Fruit fly (Drosophila melanogaster) whole organism, pupa: ENCODE data around the gene CG31220.

ENCODE experiments used
- CG10348 ChIP-seq: fragments of 200-800 bp; sonication (Bioruptor generic); IDR thresholded peaks from 2 replicates; pipeline ENCODE4 v1.3.6; 2022; ENCODE audit warnings: missing biosample characterization, missing genetic modification characterization
- CG12605 ChIP-seq: fragments of 200-800 bp; sonication (Bioruptor generic); IDR thresholded peaks from 2 replicates; pipeline ENCODE4 v1.3.6; 2022; ENCODE audit warnings: missing biosample characterization, missing genetic modification characterization
- CG13204 ChIP-seq: fragments of 200-800 bp; sonication (Bioruptor generic); optimal IDR thresholded peaks from 2 replicates; lab custom pipeline; 2018; ENCODE audit warnings: missing biosample characterization, mild to moderate bottlenecking, missing genetic modification characterization, moderate library complexity
- CG14655 ChIP-seq: fragments of 200-800 bp; sonication (Bioruptor generic); optimal IDR thresholded peaks from 3 replicates; lab custom pipeline; 2017; ENCODE audit warnings: mild to moderate bottlenecking, missing biosample characterization, missing genetic modification reagents, missing genetic modification characterization
- CG15710 ChIP-seq: fragments of 200-800 bp; sonication (Bioruptor generic); optimal IDR thresholded peaks from 2 replicates; lab custom pipeline; 2018; ENCODE audit warnings: missing biosample characterization, mild to moderate bottlenecking, missing genetic modification characterization, moderate library complexity
- CG17806 ChIP-seq: fragments of 200-800 bp; sonication (Bioruptor generic); optimal IDR thresholded peaks from 2 replicates; lab custom pipeline; 2018; ENCODE audit warnings: missing biosample characterization, mild to moderate bottlenecking, missing genetic modification characterization, moderate library complexity
- CG32121 ChIP-seq: fragments of 200-800 bp; sonication (Bioruptor generic); IDR thresholded peaks from 2 replicates; pipeline ENCODE4 v1.3.6; 2022; ENCODE audit warnings: missing biosample characterization, missing genetic modification characterization
- CG34367 ChIP-seq: fragments of 200-800 bp; sonication (Bioruptor generic); optimal IDR thresholded peaks from 2 replicates; lab custom pipeline; 2018; ENCODE audit warnings: missing biosample characterization, mild to moderate bottlenecking, missing genetic modification characterization
- CG4496 ChIP-seq: fragments of 200-800 bp; sonication (Bioruptor generic); IDR thresholded peaks from 3 replicates; pipeline ENCODE4 v1.3.6; 2022; ENCODE audit warnings: missing biosample characterization, missing genetic modification characterization
- CG8159 ChIP-seq: fragments of 200-800 bp; sonication (Bioruptor generic); optimal IDR thresholded peaks from 3 replicates; lab custom pipeline; 2018; ENCODE audit warnings: missing biosample characterization, mild to moderate bottlenecking, missing genetic modification characterization, moderate library complexity
- CG8301 ChIP-seq: fragments of 200-800 bp; sonication (Bioruptor generic); optimal IDR thresholded peaks from 2 replicates; lab custom pipeline; 2018; ENCODE audit warnings: missing biosample characterization, mild to moderate bottlenecking, missing genetic modification characterization
- CG9948 ChIP-seq: fragments of 200-800 bp; sonication (Bioruptor generic); optimal IDR thresholded peaks from 2 replicates; lab custom pipeline; 2018; ENCODE audit warnings: missing biosample characterization, mild to moderate bottlenecking, missing genetic modification characterization, moderate library complexity
- D1 ChIP-seq: fragments of 200-800 bp; sonication (Bioruptor generic); optimal IDR thresholded peaks from 2 replicates; lab custom pipeline; 2018; ENCODE audit warnings: missing biosample characterization, mild to moderate bottlenecking, missing genetic modification characterization, moderate library complexity
- EcR ChIP-seq: fragments of 200-800 bp; sonication (Bioruptor generic); optimal IDR thresholded peaks from 3 replicates; lab custom pipeline; 2019; ENCODE audit warnings: missing biosample characterization, missing genetic modification characterization, mild to moderate bottlenecking, moderate library complexity, missing genetic modification reagents
- Ets98B ChIP-seq: fragments of 200-800 bp; sonication (Bioruptor generic); IDR thresholded peaks from 2 replicates; pipeline ENCODE4 v1.3.6; 2022; ENCODE audit warnings: missing biosample characterization, missing genetic modification characterization
- Pif1A ChIP-seq: fragments of 200-800 bp; sonication (Bioruptor generic); optimal IDR thresholded peaks from 3 replicates; lab custom pipeline; 2016; ENCODE audit warnings: missing biosample characterization, missing genetic modification characterization
- Pif1B ChIP-seq: fragments of 200-800 bp; sonication (Bioruptor generic); optimal IDR thresholded peaks from 3 replicates; lab custom pipeline; 2016; ENCODE audit warnings: missing biosample characterization, missing genetic modification characterization
- Snoo ChIP-seq: fragments of 200-800 bp; sonication (Bioruptor generic); optimal IDR thresholded peaks from 3 replicates; lab custom pipeline; 2017; ENCODE audit warnings: missing biosample characterization, mild to moderate bottlenecking, missing genetic modification characterization, inconsistent platforms
- fd96Ca ChIP-seq: fragments of 200-800 bp; sonication (Bioruptor generic); IDR thresholded peaks from 3 replicates; pipeline ENCODE4 v1.3.6; 2022; ENCODE audit warnings: missing biosample characterization, missing genetic modification characterization
- gl ChIP-seq: fragments of 200-800 bp; sonication (Bioruptor generic); optimal IDR thresholded peaks from 2 replicates; lab custom pipeline; 2018; ENCODE audit warnings: missing biosample characterization, mild to moderate bottlenecking, missing genetic modification characterization
- rn ChIP-seq: fragments of 200-800 bp; sonication (Bioruptor generic); IDR thresholded peaks from 2 replicates; pipeline ENCODE4 v1.3.6; 2022; ENCODE audit warnings: missing biosample characterization, missing genetic modification characterization

The CG31220 gene

dm6 chr3R:19622005-19622404 is 26.3 kb upstream of the CG31220 start:
- TF ChIP-seq rn (GFP tag; lab: Robert Waterston, UW) (no peak), CG10348 (GFP tag; lab: Robert Waterston, UW) (no peak), Snoo (no peak), gl (tag; lab: Kevin White, UChicago) (no peak), CG12605 (no peak), D1 (tag; lab: Kevin White, UChicago) (no peak), CG15710 (tag; lab: Kevin White, UChicago) (no peak), Pif1A (GFP tag; lab: Kevin White, UChicago) (no peak), CG14655 (GFP tag; lab: Kevin White, UChicago) (no peak), CG17806 (tag; lab: Kevin White, UChicago) (no peak), CG4496 (no peak), CG34367 (tag; lab: Kevin White, UChicago) (no peak), CG8301 (no peak), CG8159 (no peak), Pif1B (no peak), CG32121 (GFP tag; lab: Robert Waterston, UW) (no peak), CG13204 (GFP tag; lab: Kevin White, UChicago) (no peak), fd96Ca (GFP tag; lab: Robert Waterston, UW) (no peak), Ets98B (GFP tag; lab: Robert Waterston, UW) (no peak)
- TF ChIP-seq, all 21 proteins: peak for 0

DNA sequence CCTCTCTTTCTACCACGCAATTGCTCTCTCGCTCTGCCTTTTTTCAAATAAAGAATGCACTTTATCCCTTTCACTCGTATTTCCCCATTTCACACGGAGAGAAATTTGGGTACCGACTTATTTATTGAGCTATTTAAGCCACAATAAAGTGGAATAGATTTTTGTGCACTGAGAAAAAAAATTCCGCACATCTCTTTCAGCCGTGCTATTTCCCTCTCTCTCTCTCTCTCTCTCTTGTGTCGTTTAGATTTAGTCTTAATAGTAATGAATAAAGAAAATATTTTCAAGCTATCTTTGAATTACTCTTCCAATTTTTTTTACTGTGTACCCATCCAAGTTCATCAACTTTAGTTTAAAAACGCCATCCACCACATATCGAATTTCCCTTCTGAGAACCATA is 24.7 kb upstream of the CG31220 start:
- TF ChIP-seq CG17806 (tag; lab: Kevin White, UChicago) (peak; percentile 57), Pif1A (GFP tag; lab: Kevin White, UChicago) (peak; percentile 80), fd96Ca (GFP tag; lab: Robert Waterston, UW) (peak; percentile 76), CG13204 (GFP tag; lab: Kevin White, UChicago) (peak; percentile 6), CG4496 (peak; percentile 76), CG10348 (GFP tag; lab: Robert Waterston, UW) (no peak), CG14655 (GFP tag; lab: Kevin White, UChicago) (peak; percentile 76), CG8159 (peak; percentile 67), CG15710 (tag; lab: Kevin White, UChicago) (peak; percentile 65), EcR (GFP tag; lab: Kevin White, UChicago) (peak; percentile 61), CG9948 (peak; percentile 62), D1 (tag; lab: Kevin White, UChicago) (no peak), Pif1B (peak; percentile 57), Snoo (peak; percentile 62), CG34367 (tag; lab: Kevin White, UChicago) (peak; percentile 57), gl (tag; lab: Kevin White, UChicago) (no peak), CG8301 (peak; percentile 68), Ets98B (GFP tag; lab: Robert Waterston, UW) (peak; percentile 65), rn (GFP tag; lab: Robert Waterston, UW) (peak; percentile 44; the same call in 1 of the 2 replicates), CG32121 (GFP tag; lab: Robert Waterston, UW) (peak; percentile 55), CG12605 (peak; percentile 51; the same call in 1 of the 2 replicates)

DNA sequence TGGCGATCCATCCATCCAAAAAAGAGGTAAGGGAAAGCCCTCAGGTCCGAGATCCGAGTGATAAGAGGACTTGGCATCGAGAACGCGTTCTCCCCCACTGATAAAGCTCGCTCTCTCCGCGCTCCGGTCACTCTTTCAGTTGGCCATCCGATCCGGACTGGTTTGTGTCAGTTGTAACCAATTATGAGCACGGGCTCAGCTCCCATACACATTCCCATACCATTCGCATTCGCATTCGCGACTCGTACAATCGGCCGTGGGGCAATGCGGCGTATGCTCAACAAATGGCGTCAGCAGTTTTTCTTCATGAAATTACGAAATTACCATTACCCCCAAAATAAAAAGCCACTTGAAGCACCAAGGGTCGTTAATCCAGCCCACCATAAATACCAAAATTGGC is 23.8 kb upstream of the CG31220 start:
- TF ChIP-seq Ets98B (GFP tag; lab: Robert Waterston, UW) (no peak), CG4496 (0 out of 3 replicates have a peak, but pooled peaks have one; percentile 19)

DNA sequence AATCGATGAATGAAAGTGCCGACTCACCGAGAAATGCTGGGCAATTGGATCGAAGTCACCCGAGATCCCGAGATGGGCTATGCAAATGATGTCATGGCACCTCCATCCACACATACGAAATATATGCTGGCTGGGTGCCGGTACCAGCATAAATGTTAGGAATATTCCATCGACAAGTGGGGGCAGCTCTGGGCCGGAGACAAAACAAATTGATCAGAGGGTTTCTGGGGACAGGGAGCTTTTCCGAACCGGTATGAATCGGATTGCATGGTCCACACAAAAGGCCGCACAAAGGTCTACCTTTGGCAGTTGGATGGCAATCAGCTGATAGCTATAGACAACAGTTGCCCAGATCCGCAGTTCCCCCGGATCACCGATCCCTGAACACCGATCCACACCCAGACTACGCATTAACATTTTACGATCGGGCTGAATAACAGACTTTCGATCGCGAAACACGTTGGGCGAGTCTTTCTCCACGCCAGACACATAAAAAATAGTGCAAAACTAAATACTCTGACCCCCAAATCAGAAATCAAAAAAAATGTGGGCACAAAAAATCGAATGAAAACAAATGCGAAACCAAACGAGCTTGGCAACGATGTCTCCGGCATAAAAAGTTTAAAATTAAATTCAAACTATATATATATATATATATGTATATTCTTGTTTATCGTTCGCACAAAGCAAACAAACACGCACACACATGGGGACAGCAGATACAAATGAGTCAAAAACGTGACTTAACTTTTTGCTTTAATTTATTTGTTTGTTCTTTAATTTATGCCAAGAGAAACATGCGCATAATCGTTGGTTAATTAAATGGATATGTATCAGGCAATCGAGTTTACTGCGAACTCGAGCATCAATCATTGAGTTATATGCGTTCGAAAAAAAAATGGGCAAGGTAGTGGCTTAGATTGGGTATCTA is 22.7 kb upstream of the CG31220 start:
- TF ChIP-seq Ets98B (GFP tag; lab: Robert Waterston, UW) (no peak), CG10348 (GFP tag; lab: Robert Waterston, UW) (no peak), CG8159 (peak; percentile 8), EcR (GFP tag; lab: Kevin White, UChicago) (peak; percentile 33), CG14655 (GFP tag; lab: Kevin White, UChicago) (peak; percentile 14)

DNA sequence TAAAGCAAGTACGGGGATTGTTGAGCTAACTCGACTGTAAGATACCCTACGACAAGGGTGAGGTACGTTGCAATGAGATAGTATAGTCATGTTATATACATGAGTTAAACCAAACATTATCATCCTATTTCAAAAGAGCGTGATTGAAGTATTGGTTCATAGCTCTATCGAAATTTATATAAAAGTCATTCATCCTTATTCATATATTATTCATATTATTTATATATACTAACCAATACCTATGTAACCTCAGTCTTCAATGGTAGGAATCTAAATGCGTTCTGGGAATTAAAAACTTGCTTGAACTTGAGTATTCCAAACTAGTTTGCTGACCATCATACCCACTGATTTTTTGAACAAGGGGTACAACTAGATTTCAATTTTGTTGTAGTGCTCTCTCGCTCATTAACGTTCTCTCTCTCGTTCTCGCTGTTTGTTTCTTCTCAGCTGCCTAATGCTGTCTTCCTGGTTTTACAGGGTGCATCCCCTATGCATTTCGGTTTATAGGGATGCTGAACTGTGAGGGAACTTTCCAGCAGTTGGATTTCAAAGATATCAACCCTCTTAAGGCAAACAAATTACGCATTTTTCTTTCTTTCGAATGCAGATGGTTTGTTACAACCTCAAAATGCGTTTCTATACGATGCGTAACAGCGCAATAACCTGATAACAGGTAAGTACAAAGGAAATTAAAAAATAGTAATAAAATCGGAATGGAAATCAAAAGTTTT is 20.3 kb upstream of the CG31220 start:
- peak; percentile 18 for TF ChIP-seq CG17806 (tag; lab: Kevin White, UChicago)
- no peak for TF ChIP-seq CG9948
- peak; percentile 78 for TF ChIP-seq CG14655 (GFP tag; lab: Kevin White, UChicago)
- no peak for TF ChIP-seq CG12605
- no peak for TF ChIP-seq gl (tag; lab: Kevin White, UChicago)
- no peak for TF ChIP-seq CG13204 (GFP tag; lab: Kevin White, UChicago)
- peak; percentile 68 for TF ChIP-seq CG8301
- TF ChIP-seq CG8159 = peak; percentile 41
- peak; percentile 26 for TF ChIP-seq Pif1A (GFP tag; lab: Kevin White, UChicago)
- TF ChIP-seq, all 21 proteins: peak for 5

DNA sequence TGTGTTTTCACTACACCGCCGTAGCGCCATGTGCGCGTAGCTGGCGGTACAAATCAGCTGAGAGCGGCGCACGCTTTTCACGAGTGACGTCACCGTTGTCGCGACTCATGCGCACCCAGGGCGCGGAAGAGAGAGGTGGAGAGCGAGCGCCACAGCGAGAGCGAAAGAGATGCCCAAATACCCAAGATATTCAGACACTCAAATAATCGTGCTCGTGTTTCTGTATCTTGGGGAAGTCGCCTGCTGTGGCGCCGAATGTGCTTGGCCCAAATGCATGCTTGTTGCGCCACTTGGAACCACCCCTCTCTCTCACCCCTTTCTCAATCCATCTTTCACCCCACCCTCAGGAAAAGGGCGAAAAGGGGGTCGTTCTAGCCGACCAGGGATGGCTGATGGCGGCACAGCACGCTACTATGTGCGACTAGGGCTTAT is 15.6 kb upstream of the CG31220 start, which contains the start of gene CG6231:
Gene CG6231, minus strand, starts transcription at position 34 of the 432 bp plus-strand sequence.
- TF ChIP-seq CG13204 (GFP tag; lab: Kevin White, UChicago) = peak; percentile 92
- no peak for TF ChIP-seq CG9948
- TF ChIP-seq CG32121 (GFP tag; lab: Robert Waterston, UW) = 0 out of 2 replicates have a peak, but pooled peaks have one; percentile 42
